Worm (Caenorhabditis elegans) whole organism, L2 larva: Measurements from ENCODE around the gene str-166.
A peak's percentile ranks its signal among the peaks of the same experiment; 100 is the strongest.

ENCODE experiments used
- C34F6.9 ChIP-seq: fragments of 150-350 bp; optimal IDR thresholded peaks from 2 replicates; lab custom pipeline; 2014; ENCODE audit warnings: missing biosample characterization, missing genetic modification characterization
- F13H6.1 ChIP-seq: sonication (generic microtip); optimal IDR thresholded peaks from 2 replicates; lab custom pipeline; 2016; ENCODE audit warnings: missing genetic modification characterization, missing compliant biosample characterization
- R02D3.7 ChIP-seq: fragments of 150-350 bp; optimal IDR thresholded peaks from 2 replicates; lab custom pipeline; 2014; ENCODE audit warnings: missing biosample characterization, missing genetic modification characterization
- ZK546.5 ChIP-seq: sonication (generic microtip); optimal IDR thresholded peaks from 2 replicates; lab custom pipeline; 2017; ENCODE audit warnings: missing biosample characterization, missing genetic modification characterization
- aly-2 ChIP-seq: fragments of 150-350 bp; optimal IDR thresholded peaks from 2 replicates; lab custom pipeline; 2014; ENCODE audit warnings: missing biosample characterization, missing genetic modification characterization
- ama-1 ChIP-seq: fragments of 150-350 bp; optimal IDR thresholded peaks from 2 replicates; lab custom pipeline; 2018; ENCODE audit warnings: inconsistent platforms
- ceh-82 ChIP-seq: fragments of 150-350 bp; optimal IDR thresholded peaks from 2 replicates; lab custom pipeline; 2014; ENCODE audit warnings: missing biosample characterization, missing genetic modification characterization
- crh-2 ChIP-seq: sonication (generic microtip); optimal IDR thresholded peaks from 2 replicates; lab custom pipeline; 2017; ENCODE audit warnings: missing biosample characterization, missing genetic modification characterization
- egl-27 ChIP-seq: sonication (generic microtip); optimal IDR thresholded peaks from 3 replicates; lab custom pipeline; 2017; ENCODE audit warnings: missing biosample characterization, missing genetic modification reagents, missing genetic modification characterization
- elt-1 ChIP-seq: fragments of 150-350 bp; optimal IDR thresholded peaks from 2 replicates; lab custom pipeline; 2014; ENCODE audit warnings: missing biosample characterization, missing genetic modification characterization
- elt-3 ChIP-seq: sonication (generic microtip); optimal IDR thresholded peaks from 2 replicates; lab custom pipeline; 2017; ENCODE audit warnings: missing biosample characterization, missing genetic modification characterization
- fos-1 ChIP-seq: fragments of 150-350 bp; optimal IDR thresholded peaks from 2 replicates; lab custom pipeline; 2014; ENCODE audit warnings: missing biosample characterization, missing genetic modification characterization
- gmeb-1 ChIP-seq: fragments of 150-350 bp; optimal IDR thresholded peaks from 2 replicates; lab custom pipeline; 2014; ENCODE audit warnings: missing biosample characterization, missing genetic modification characterization
- lin-11 ChIP-seq: fragments of 150-350 bp; sonication (generic microtip); optimal IDR thresholded peaks from 2 replicates; lab custom pipeline; 2014; ENCODE audit warnings: missing biosample characterization, missing genetic modification characterization, inconsistent platforms, mixed read lengths
- lin-13 ChIP-seq: fragments of 150-350 bp; optimal IDR thresholded peaks from 2 replicates; lab custom pipeline; 2014; ENCODE audit warnings: missing biosample characterization, missing genetic modification reagents, missing genetic modification characterization
- lin-39 ChIP-seq: fragments of 150-350 bp; optimal IDR thresholded peaks from 2 replicates; lab custom pipeline; 2014; ENCODE audit warnings: missing biosample characterization, missing genetic modification reagents, missing genetic modification characterization
- lsy-2 ChIP-seq, 2 experiments: fragments of 150-350 bp in 1 of 2; sonication (generic microtip) in 1 of 2; optimal IDR thresholded peaks; 2 replicates each; lab custom pipeline; 2014 to 2017; ENCODE audit warnings: missing biosample characterization in 2 of 2, missing genetic modification characterization in 2 of 2
- mab-5 ChIP-seq: fragments of 150-350 bp; optimal IDR thresholded peaks from 2 replicates; lab custom pipeline; 2014; ENCODE audit warnings: missing biosample characterization, missing genetic modification characterization
- mbf-1 ChIP-seq: sonication (generic microtip); optimal IDR thresholded peaks from 2 replicates; lab custom pipeline; 2017; ENCODE audit warnings: missing biosample characterization, missing genetic modification characterization
- mdl-1 ChIP-seq, 2 experiments: fragments of 150-350 bp in 1 of 2; sonication (generic microtip) in 1 of 2; optimal IDR thresholded peaks; 2 replicates each; lab custom pipeline; 2017; ENCODE audit warnings: missing biosample characterization in 2 of 2, missing genetic modification characterization in 2 of 2
- nhr-129 ChIP-seq: fragments of 150-350 bp; optimal IDR thresholded peaks from 2 replicates; lab custom pipeline; 2014; ENCODE audit warnings: missing biosample characterization, missing genetic modification characterization
- nhr-21 ChIP-seq: fragments of 150-350 bp; optimal IDR thresholded peaks from 2 replicates; lab custom pipeline; 2014; ENCODE audit warnings: missing biosample characterization, missing genetic modification characterization
- nhr-23 ChIP-seq: fragments of 150-350 bp; optimal IDR thresholded peaks from 2 replicates; lab custom pipeline; 2014; ENCODE audit warnings: missing biosample characterization, missing genetic modification reagents, missing genetic modification characterization
- nhr-25 ChIP-seq: fragments of 150-350 bp; sonication (generic microtip); optimal IDR thresholded peaks from 3 replicates; lab custom pipeline; 2014; ENCODE audit warnings: missing biosample characterization, missing genetic modification characterization
- nhr-6 ChIP-seq: fragments of 150-350 bp; optimal IDR thresholded peaks from 2 replicates; lab custom pipeline; 2014; ENCODE audit warnings: missing biosample characterization, missing genetic modification characterization
- nhr-77 ChIP-seq: fragments of 150-350 bp; optimal IDR thresholded peaks from 2 replicates; lab custom pipeline; 2014; ENCODE audit warnings: missing biosample characterization, missing genetic modification characterization
- peb-1 ChIP-seq: fragments of 150-350 bp; optimal IDR thresholded peaks from 2 replicates; lab custom pipeline; 2014; ENCODE audit warnings: missing biosample characterization, missing genetic modification characterization
- sma-3 ChIP-seq: sonication (generic microtip); optimal IDR thresholded peaks from 2 replicates; lab custom pipeline; 2016; ENCODE audit warnings: missing genetic modification reagents, missing genetic modification characterization, missing compliant biosample characterization
- sma-9 ChIP-seq, 2 experiments: fragments of 150-350 bp in 1 of 2; sonication (generic microtip) in 1 of 2; optimal IDR thresholded peaks; 2 replicates each; lab custom pipeline; 2014 to 2016; ENCODE audit warnings: missing genetic modification characterization in 2 of 2, mild to moderate bottlenecking in 1 of 2, missing biosample characterization in 1 of 2, missing compliant biosample characterization in 1 of 2, missing genetic modification reagents in 1 of 2, moderate library complexity in 1 of 2
- snpc-4 ChIP-seq: fragments of 150-350 bp; optimal IDR thresholded peaks from 2 replicates; lab custom pipeline; 2014; ENCODE audit warnings: missing biosample characterization, missing genetic modification characterization
- unc-39 ChIP-seq: fragments of 150-350 bp; optimal IDR thresholded peaks from 2 replicates; lab custom pipeline; 2014; ENCODE audit warnings: missing biosample characterization, missing genetic modification characterization
- unc-55 ChIP-seq: fragments of 150-350 bp; sonication (generic microtip); optimal IDR thresholded peaks from 3 replicates; lab custom pipeline; 2014; ENCODE audit warnings: missing biosample characterization, missing genetic modification reagents, missing genetic modification characterization
- unc-62 ChIP-seq: fragments of 150-350 bp; optimal IDR thresholded peaks from 2 replicates; lab custom pipeline; 2014; ENCODE audit warnings: missing biosample characterization, missing genetic modification reagents, missing genetic modification characterization
- zag-1 ChIP-seq: fragments of 150-350 bp; optimal IDR thresholded peaks from 2 replicates; lab custom pipeline; 2014; ENCODE audit warnings: missing biosample characterization, missing genetic modification characterization
- ztf-1 ChIP-seq: fragments of 200-800 bp; sonication (Bioruptor generic); conservative IDR thresholded peaks from 2 replicates; pipeline ENCODE4 v1.3.6; 2022; ENCODE audit warnings: missing genetic modification characterization, missing compliant biosample characterization
- ztf-11 ChIP-seq: sonication (generic microtip); optimal IDR thresholded peaks from 2 replicates; lab custom pipeline; 2017; ENCODE audit warnings: missing biosample characterization, missing genetic modification characterization
- ztf-4 ChIP-seq: fragments of 150-350 bp; optimal IDR thresholded peaks from 2 replicates; lab custom pipeline; 2014; ENCODE audit warnings: missing biosample characterization, missing genetic modification characterization

The str-166 gene

DNA sequence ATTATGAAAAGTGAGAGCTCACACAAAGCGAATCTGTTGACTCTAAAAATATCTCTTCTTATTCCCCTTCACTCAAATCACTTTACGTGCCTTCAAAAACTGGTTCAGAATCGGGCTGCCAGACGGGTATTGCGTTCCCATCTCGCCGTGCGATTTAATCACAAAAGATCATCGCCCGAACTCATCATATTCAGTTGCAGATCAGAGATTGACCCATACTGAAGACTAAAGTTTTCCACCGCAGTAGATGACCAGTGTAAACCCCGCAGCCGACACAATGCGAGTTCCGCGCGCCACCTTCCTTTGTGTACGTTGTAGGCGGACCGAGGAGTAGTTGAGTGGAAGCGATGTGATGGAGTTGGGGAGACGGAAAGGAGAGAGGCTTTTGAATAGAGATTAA is 3.5 kb upstream of the str-166 start:
- TF ChIP-seq fos-1 (tag; lab: Kevin White, UChicago) (peak; percentile 48), ama-1 (lab: Kevin White, UChicago) (peak; percentile 84), mdl-1 (tag; optimal IDR thresholded peaks at IDR 0.05; lab: Kevin White, UChicago) (peak; percentile 3 to 25), nhr-77 (tag; lab: Kevin White, UChicago) (no peak), nhr-25 (tag; lab: Kevin White, UChicago) (peak; percentile 49), F13H6.1 (peak; percentile 77), aly-2 (tag; lab: Kevin White, UChicago) (no peak), sma-9 (GFP tag; optimal IDR thresholded peaks at IDR 0.05; lab: Kevin White, UChicago) (peak; percentile 90), sma-9 (tag; optimal IDR thresholded peaks at IDR 0.05; lab: Kevin White, UChicago) (no peak), crh-2 (peak; percentile 35), sma-3 (GFP tag; lab: Kevin White, UChicago) (peak; percentile 70), peb-1 (tag; lab: Kevin White, UChicago) (peak; percentile 16), egl-27 (tag; lab: Kevin White, UChicago) (peak; percentile 21), gmeb-1 (tag; lab: Kevin White, UChicago) (peak; percentile 48), lin-11 (no peak), snpc-4 (tag; lab: Kevin White, UChicago) (peak; percentile 98), unc-39 (tag; lab: Kevin White, UChicago) (no peak), nhr-21 (tag; lab: Kevin White, UChicago) (peak; percentile 70), lin-13 (peak; percentile 54), elt-1 (no peak)

DNA sequence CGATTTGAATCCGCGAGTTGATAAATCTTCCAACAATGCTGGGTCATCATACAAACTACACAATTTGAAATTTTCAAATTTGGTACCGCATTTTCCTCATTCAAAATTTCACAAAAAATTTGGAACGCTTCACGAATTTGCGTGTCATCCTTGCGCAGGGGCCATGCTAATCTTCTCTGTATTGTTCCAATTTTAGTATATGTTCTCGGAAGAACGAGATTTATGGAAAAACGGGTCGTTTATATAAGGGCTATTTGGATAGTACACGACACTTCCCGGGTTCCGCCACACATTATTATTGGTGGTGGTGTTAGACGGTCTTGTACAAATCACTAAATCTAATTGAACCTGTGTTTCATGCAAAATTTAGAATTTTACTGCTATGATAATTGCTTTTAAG is 1.4 kb downstream of the str-166 start:
- TF ChIP-seq elt-3 = no peak
- TF ChIP-seq lin-11 = no peak
- no peak for TF ChIP-seq elt-1
- TF ChIP-seq ZK546.5 = no peak
- no peak for TF ChIP-seq lin-39 (tag; lab: Kevin White, UChicago)
- no peak for TF ChIP-seq nhr-21 (tag; lab: Kevin White, UChicago)
- TF ChIP-seq ama-1 (lab: Kevin White, UChicago) = no peak
- TF ChIP-seq ztf-11 (tag; lab: Kevin White, UChicago) = no peak

DNA sequence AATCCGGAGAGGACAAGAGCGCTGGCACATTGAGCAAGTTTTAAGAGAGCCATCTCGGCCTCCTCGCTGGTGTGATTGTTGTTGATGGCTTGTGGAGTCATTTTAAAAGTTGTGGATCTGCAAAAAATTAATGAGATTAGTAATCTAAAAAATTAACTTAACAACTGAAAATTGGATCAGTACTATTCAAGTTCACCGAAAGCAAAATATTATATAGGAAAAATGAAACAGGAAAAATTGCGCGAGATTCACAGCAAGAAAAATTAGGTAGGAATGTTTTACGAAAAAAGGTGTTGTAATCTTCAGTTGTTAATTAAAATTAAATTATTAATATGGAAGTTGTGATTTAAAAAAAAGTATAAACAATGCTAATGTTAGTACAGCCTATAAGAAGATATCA is 3.2 kb downstream of the str-166 start, which contains the start of gene T08B6.1:
Gene T08B6.1, minus strand, starts transcription at position 101 of the 400 bp plus-strand sequence.
- no peak for TF ChIP-seq C34F6.9 (tag; lab: Kevin White, UChicago)
- TF ChIP-seq mab-5 = no peak
- TF ChIP-seq unc-62 = no peak
- no peak for TF ChIP-seq nhr-6 (tag; lab: Kevin White, UChicago)
- TF ChIP-seq mbf-1 = no peak
- no peak for TF ChIP-seq lsy-2 (tag; optimal IDR thresholded peaks at IDR 0.05; lab: Kevin White, UChicago)
- TF ChIP-seq ama-1 (lab: Kevin White, UChicago) = no peak
- no peak for TF ChIP-seq nhr-129
- no peak for TF ChIP-seq nhr-23
- TF ChIP-seq sma-9 (GFP tag; optimal IDR thresholded peaks at IDR 0.05; lab: Kevin White, UChicago) = no peak
- no peak for TF ChIP-seq sma-9 (tag; optimal IDR thresholded peaks at IDR 0.05; lab: Kevin White, UChicago)
- no peak for TF ChIP-seq ceh-82 (tag; lab: Kevin White, UChicago)
- no peak for TF ChIP-seq aly-2 (tag; lab: Kevin White, UChicago)
- no peak for TF ChIP-seq ztf-1 (GFP tag; lab: Robert Waterston, UW)
- no peak for TF ChIP-seq elt-1
- TF ChIP-seq lin-11 = no peak
- no peak for TF ChIP-seq lin-13
- no peak for TF ChIP-seq zag-1 (tag; lab: Kevin White, UChicago)
- TF ChIP-seq ztf-4 (tag; lab: Kevin White, UChicago) = no peak
- TF ChIP-seq unc-55 = no peak
- TF ChIP-seq R02D3.7 (tag; lab: Kevin White, UChicago) = no peak
- TF ChIP-seq, all 48 proteins: peak for 0

DNA sequence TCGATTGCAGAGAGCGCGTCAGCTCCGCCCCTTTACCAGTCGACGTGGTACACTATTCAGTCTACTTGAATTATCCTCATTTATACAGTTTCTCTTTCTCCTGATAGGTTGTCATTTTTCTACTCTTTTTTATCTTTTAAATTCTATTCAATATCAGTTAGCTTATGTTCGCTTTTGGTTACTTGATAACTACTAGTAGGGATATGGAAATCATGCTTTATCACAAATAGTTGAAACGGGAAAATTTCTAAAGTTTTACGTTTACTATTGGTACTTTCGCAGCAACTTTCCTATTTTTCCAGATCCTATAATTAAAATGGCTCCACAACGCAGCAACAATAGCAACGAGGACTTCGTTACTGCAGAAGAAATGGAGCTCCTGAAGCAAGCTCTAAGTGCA is 5.5 kb downstream of the str-166 start, which contains the start of gene sgnh-1:
Gene sgnh-1, plus strand, starts transcription at position 301 of the 400 bp plus-strand sequence.
- TF ChIP-seq C34F6.9 (tag; lab: Kevin White, UChicago) = no peak
- no peak for TF ChIP-seq sma-3 (GFP tag; lab: Kevin White, UChicago)
- TF ChIP-seq ama-1 (lab: Kevin White, UChicago) = no peak
